Fruit fly (Drosophila melanogaster) whole organism, pupa: ENCODE measurements around the gene fd96Cb.

ENCODE experiments used
- CG10348 ChIP-seq: fragments of 200-800 bp; sonication (Bioruptor generic); IDR thresholded peaks from 2 replicates; pipeline ENCODE4 v1.3.6; 2022; ENCODE audit warnings: missing biosample characterization, missing genetic modification characterization
- CG12605 ChIP-seq: fragments of 200-800 bp; sonication (Bioruptor generic); IDR thresholded peaks from 2 replicates; pipeline ENCODE4 v1.3.6; 2022; ENCODE audit warnings: missing biosample characterization, missing genetic modification characterization
- CG13204 ChIP-seq: fragments of 200-800 bp; sonication (Bioruptor generic); optimal IDR thresholded peaks from 2 replicates; lab custom pipeline; 2018; ENCODE audit warnings: missing biosample characterization, mild to moderate bottlenecking, missing genetic modification characterization, moderate library complexity
- CG14655 ChIP-seq: fragments of 200-800 bp; sonication (Bioruptor generic); optimal IDR thresholded peaks from 3 replicates; lab custom pipeline; 2017; ENCODE audit warnings: mild to moderate bottlenecking, missing biosample characterization, missing genetic modification reagents, missing genetic modification characterization
- CG15710 ChIP-seq: fragments of 200-800 bp; sonication (Bioruptor generic); optimal IDR thresholded peaks from 2 replicates; lab custom pipeline; 2018; ENCODE audit warnings: missing biosample characterization, mild to moderate bottlenecking, missing genetic modification characterization, moderate library complexity
- CG17806 ChIP-seq: fragments of 200-800 bp; sonication (Bioruptor generic); optimal IDR thresholded peaks from 2 replicates; lab custom pipeline; 2018; ENCODE audit warnings: missing biosample characterization, mild to moderate bottlenecking, missing genetic modification characterization, moderate library complexity
- CG32121 ChIP-seq: fragments of 200-800 bp; sonication (Bioruptor generic); IDR thresholded peaks from 2 replicates; pipeline ENCODE4 v1.3.6; 2022; ENCODE audit warnings: missing biosample characterization, missing genetic modification characterization
- CG34367 ChIP-seq: fragments of 200-800 bp; sonication (Bioruptor generic); optimal IDR thresholded peaks from 2 replicates; lab custom pipeline; 2018; ENCODE audit warnings: missing biosample characterization, mild to moderate bottlenecking, missing genetic modification characterization
- CG4496 ChIP-seq: fragments of 200-800 bp; sonication (Bioruptor generic); IDR thresholded peaks from 3 replicates; pipeline ENCODE4 v1.3.6; 2022; ENCODE audit warnings: missing biosample characterization, missing genetic modification characterization
- CG8159 ChIP-seq: fragments of 200-800 bp; sonication (Bioruptor generic); optimal IDR thresholded peaks from 3 replicates; lab custom pipeline; 2018; ENCODE audit warnings: missing biosample characterization, mild to moderate bottlenecking, missing genetic modification characterization, moderate library complexity
- CG8301 ChIP-seq: fragments of 200-800 bp; sonication (Bioruptor generic); optimal IDR thresholded peaks from 2 replicates; lab custom pipeline; 2018; ENCODE audit warnings: missing biosample characterization, mild to moderate bottlenecking, missing genetic modification characterization
- CG9948 ChIP-seq: fragments of 200-800 bp; sonication (Bioruptor generic); optimal IDR thresholded peaks from 2 replicates; lab custom pipeline; 2018; ENCODE audit warnings: missing biosample characterization, mild to moderate bottlenecking, missing genetic modification characterization, moderate library complexity
- D1 ChIP-seq: fragments of 200-800 bp; sonication (Bioruptor generic); optimal IDR thresholded peaks from 2 replicates; lab custom pipeline; 2018; ENCODE audit warnings: missing biosample characterization, mild to moderate bottlenecking, missing genetic modification characterization, moderate library complexity
- EcR ChIP-seq: fragments of 200-800 bp; sonication (Bioruptor generic); optimal IDR thresholded peaks from 3 replicates; lab custom pipeline; 2019; ENCODE audit warnings: missing biosample characterization, missing genetic modification characterization, mild to moderate bottlenecking, moderate library complexity, missing genetic modification reagents
- Ets98B ChIP-seq: fragments of 200-800 bp; sonication (Bioruptor generic); IDR thresholded peaks from 2 replicates; pipeline ENCODE4 v1.3.6; 2022; ENCODE audit warnings: missing biosample characterization, missing genetic modification characterization
- Pif1A ChIP-seq: fragments of 200-800 bp; sonication (Bioruptor generic); optimal IDR thresholded peaks from 3 replicates; lab custom pipeline; 2016; ENCODE audit warnings: missing biosample characterization, missing genetic modification characterization
- Pif1B ChIP-seq: fragments of 200-800 bp; sonication (Bioruptor generic); optimal IDR thresholded peaks from 3 replicates; lab custom pipeline; 2016; ENCODE audit warnings: missing biosample characterization, missing genetic modification characterization
- Snoo ChIP-seq: fragments of 200-800 bp; sonication (Bioruptor generic); optimal IDR thresholded peaks from 3 replicates; lab custom pipeline; 2017; ENCODE audit warnings: missing biosample characterization, mild to moderate bottlenecking, missing genetic modification characterization, inconsistent platforms
- fd96Ca ChIP-seq: fragments of 200-800 bp; sonication (Bioruptor generic); IDR thresholded peaks from 3 replicates; pipeline ENCODE4 v1.3.6; 2022; ENCODE audit warnings: missing biosample characterization, missing genetic modification characterization
- gl ChIP-seq: fragments of 200-800 bp; sonication (Bioruptor generic); optimal IDR thresholded peaks from 2 replicates; lab custom pipeline; 2018; ENCODE audit warnings: missing biosample characterization, mild to moderate bottlenecking, missing genetic modification characterization
- rn ChIP-seq: fragments of 200-800 bp; sonication (Bioruptor generic); IDR thresholded peaks from 2 replicates; pipeline ENCODE4 v1.3.6; 2022; ENCODE audit warnings: missing biosample characterization, missing genetic modification characterization

The fd96Cb gene

DNA sequence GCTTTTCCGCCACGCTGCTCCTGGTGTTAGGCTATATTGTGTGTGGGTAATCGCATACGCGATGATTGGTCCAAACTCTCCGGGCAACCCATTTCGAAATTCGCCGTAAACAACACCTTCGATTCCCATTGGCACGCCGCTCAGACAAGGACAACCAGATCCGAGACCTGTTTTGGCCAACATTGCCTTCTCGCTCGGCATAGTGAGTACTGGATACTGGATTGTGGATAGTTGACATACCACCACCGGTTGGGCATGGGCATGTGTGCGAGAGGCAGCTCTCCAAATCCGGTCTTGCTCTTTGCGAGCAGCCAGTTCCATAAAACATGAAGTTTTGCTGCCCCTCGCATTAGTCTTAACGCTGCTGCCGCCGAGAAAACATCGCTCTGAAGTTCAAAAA is at the start of gene fd96Cb:
Gene fd96Cb, plus strand, starts transcription at position 374 of the 400 bp plus-strand sequence.
- TF ChIP-seq Pif1B (GFP tag; lab: Kevin White, UChicago), result no peak
- TF ChIP-seq CG10348, result no peak
- TF ChIP-seq CG34367, result no peak
- TF ChIP-seq gl (tag; lab: Kevin White, UChicago), result no peak
- TF ChIP-seq fd96Ca (GFP tag; lab: Robert Waterston, UW), result no peak
- TF ChIP-seq CG17806 (tag; lab: Kevin White, UChicago), result no peak
- TF ChIP-seq CG8301 (tag; lab: Kevin White, UChicago), result no peak
- no peak; the same call in 2 of the 3 replicates for TF ChIP-seq CG4496
- TF ChIP-seq CG12605, result no peak
- TF ChIP-seq Ets98B, result no peak
- TF ChIP-seq rn (GFP tag; lab: Robert Waterston, UW), result no peak
- TF ChIP-seq CG13204 (GFP tag; lab: Kevin White, UChicago), result no peak
- no peak for TF ChIP-seq CG8159 (tag; lab: Kevin White, UChicago)
- TF ChIP-seq Snoo (tag; lab: Kevin White, UChicago), result no peak
- no peak for TF ChIP-seq D1 (tag; lab: Kevin White, UChicago)

DNA sequence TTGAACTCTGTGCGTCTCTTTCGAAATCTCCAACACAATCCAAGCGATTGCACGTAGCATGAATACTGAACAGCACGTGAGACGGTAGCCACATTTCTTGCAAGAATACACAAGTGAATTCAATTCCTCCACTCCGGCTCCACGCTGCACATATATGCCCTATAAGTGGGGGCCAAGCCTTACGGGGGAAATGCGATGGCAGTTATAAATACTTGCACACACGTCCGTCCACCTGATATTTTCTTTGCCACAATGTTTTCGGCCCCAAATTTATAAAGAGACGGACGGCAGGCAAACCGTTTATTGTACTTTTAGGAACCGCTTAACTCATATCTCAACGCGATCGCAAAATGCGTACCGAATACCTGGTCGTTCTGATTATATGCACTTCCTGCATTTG is 48.8 kb upstream of the fd96Cb start, which contains the start of gene CG11786:
Gene CG11786, plus strand, starts transcription at position 301 of the 400 bp plus-strand sequence.
- TF ChIP-seq Pif1A (no peak), CG10348 (no peak), CG12605 (no peak)

DNA sequence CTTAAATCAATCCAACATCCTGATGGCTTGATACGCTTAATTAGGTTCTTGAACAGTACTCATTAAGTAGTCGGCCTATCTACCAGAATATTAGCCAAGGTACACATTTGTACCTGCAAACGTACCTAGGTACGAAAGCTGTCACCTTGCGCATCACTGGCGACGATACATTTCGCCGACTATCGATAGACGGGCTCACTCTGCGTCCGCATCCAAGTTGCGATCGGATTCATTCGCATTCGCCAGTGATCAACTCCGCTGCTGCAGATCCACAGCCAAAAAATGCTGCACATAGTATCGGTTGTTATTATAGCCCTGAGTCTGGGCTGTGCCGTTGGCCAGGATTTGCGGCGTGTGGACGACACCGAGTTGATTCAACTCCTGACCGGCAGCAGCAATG is 47.3 kb upstream of the fd96Cb start, which contains the start of gene CG11790:
Gene CG11790, plus strand, starts transcription at position 203 of the 400 bp plus-strand sequence.
- peak; percentile 15; the same call in 1 of the 2 replicates for TF ChIP-seq CG32121
- no peak for TF ChIP-seq D1 (tag; lab: Kevin White, UChicago)
- TF ChIP-seq CG4496, result 0 out of 3 replicates have a peak, but pooled peaks have one; percentile 31
- TF ChIP-seq, all 21 proteins: peak for 2

DNA sequence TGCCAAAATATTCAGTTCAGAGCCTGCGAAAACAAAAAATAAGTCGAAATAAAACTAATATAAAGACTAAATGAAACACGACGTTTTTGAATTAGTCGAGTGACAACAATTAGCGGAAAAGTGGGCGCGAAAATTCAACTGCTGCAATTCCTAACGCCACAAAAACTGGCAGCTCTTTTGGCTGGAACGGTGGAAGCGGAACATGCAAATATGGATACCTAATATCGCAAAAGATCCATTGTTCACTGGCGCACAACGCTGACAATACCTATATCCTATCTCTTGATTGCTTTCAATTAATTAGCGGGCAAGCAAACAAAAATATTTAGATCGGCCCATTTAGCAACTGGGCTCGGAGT is 45.5 kb upstream of the fd96Cb start, which contains the start of gene CG11791:
Gene CG11791, plus strand, starts transcription at position 234 of the 359 bp plus-strand sequence.
- no peak for TF ChIP-seq CG14655 (GFP tag; lab: Kevin White, UChicago)
- TF ChIP-seq CG8159 (tag; lab: Kevin White, UChicago), result no peak
- no peak for TF ChIP-seq CG32121
- TF ChIP-seq rn (GFP tag; lab: Robert Waterston, UW), result no peak
- TF ChIP-seq Pif1A, result no peak
- TF ChIP-seq CG12605, result no peak
- no peak for TF ChIP-seq Ets98B
- TF ChIP-seq Snoo (tag; lab: Kevin White, UChicago), result no peak
- TF ChIP-seq CG13204 (GFP tag; lab: Kevin White, UChicago), result no peak
- TF ChIP-seq CG4496, result no peak

DNA sequence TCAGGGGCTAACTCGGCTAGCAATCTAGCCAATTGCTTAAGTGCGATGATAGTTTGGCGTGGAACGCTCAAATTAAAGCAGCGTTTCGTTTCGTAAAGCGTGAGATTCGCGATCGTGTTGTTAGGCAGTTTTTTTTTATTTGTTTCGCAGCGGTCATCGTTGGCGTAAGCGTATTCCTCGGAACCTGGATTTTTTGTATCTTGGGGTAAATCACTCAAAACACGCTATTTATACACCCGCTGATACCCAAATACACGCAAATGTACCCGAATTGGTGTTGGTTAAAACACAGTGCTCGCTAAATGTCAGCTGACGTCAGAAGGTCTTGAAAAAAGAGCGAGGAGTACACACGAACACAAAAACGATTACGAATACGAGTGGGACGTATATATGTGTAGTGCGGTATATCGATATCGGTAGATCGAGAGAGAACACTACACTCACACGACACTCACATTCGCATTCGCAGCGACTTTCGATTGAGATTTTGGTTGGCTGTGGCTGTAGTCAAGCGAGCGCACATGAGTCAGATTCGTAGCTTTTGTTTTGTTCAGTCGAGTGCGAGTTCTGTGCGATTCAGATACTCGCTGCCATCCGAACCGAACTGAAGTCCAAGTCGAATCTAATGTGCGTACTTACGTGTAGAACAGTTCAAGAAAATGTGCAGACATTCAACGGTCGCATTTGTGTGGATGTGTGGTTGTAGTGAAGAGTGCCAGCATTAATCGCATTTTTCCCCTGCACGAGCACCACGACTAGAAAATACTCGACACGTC is 44.9 kb upstream of the fd96Cb start:
- TF ChIP-seq rn (GFP tag; lab: Robert Waterston, UW), result no peak
- TF ChIP-seq CG15710 (tag; lab: Kevin White, UChicago), result peak; percentile 11
- peak; percentile 5 for TF ChIP-seq CG8301 (tag; lab: Kevin White, UChicago)
- no peak for TF ChIP-seq Pif1A
- TF ChIP-seq Pif1B (GFP tag; lab: Kevin White, UChicago), result peak; percentile 59
- TF ChIP-seq Snoo (tag; lab: Kevin White, UChicago), result peak; percentile 39
- TF ChIP-seq D1 (tag; lab: Kevin White, UChicago), result no peak
- TF ChIP-seq CG32121, result no peak
- TF ChIP-seq CG34367, result no peak
- TF ChIP-seq EcR (GFP tag; lab: Kevin White, UChicago), result peak; percentile 72
- TF ChIP-seq fd96Ca (GFP tag; lab: Robert Waterston, UW), result no peak
- TF ChIP-seq CG14655 (GFP tag; lab: Kevin White, UChicago), result no peak
- no peak for TF ChIP-seq CG4496
- TF ChIP-seq Ets98B, result no peak
- TF ChIP-seq CG12605, result no peak
- TF ChIP-seq gl (tag; lab: Kevin White, UChicago), result peak; percentile 44
- no peak for TF ChIP-seq CG9948 (tag; lab: Kevin White, UChicago)
- no peak for TF ChIP-seq CG10348
- TF ChIP-seq CG17806 (tag; lab: Kevin White, UChicago), result peak; percentile 13
- TF ChIP-seq CG8159 (tag; lab: Kevin White, UChicago), result no peak
- no peak for TF ChIP-seq CG13204 (GFP tag; lab: Kevin White, UChicago)
- TF ChIP-seq, all 21 proteins: peak for 7

DNA sequence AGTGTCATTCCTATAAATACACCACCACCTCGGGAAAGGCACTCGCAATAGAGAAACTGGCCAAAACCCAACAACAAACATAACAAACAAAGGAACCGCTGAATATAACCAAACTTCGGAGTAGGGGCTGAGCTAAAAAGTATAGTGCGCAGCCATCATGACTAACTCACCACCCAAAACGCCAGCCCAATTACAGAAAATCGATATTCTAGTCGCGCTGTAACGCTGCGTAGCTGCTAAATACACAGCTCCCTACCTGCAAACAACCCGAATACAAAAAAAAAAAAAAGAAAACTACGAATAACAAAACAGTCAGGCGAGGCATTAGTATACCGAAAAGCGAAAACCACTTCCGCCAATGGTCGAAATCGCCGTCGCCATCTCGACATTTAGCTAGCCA is 44.2 kb upstream of the fd96Cb start:
- TF ChIP-seq CG15710 (tag; lab: Kevin White, UChicago) (no peak), Pif1A (no peak), CG32121 (no peak), CG10348 (no peak)

DNA sequence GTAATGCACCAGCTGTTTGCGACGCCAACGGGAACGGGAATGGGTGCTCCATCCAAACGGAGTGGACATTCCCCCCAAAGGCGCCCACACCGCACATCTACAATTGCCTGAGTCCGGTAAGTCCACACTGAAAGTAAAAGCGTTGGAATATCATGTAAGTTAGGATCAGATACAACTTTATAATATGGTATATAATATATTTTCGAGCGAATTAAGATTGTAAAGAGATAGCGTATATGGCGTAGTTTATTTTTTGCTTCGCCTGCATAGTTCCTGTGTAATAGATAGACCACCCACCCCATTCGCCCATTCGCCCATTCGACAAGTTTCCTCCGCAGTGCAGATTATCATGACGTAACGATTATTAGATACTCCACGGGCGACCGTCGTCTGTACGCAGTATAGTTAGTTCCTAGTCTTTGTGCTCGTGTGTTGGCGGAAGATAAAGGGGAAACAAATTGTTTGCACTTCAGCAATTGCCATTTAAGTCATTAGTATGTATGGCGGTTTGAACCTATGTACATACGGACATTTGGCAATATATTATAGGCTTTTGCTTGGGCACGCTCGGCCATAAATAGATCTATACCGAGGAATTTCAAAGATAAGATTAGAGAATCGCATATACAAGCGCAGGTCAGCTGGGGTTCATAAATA is 43.2 kb upstream of the fd96Cb start:
- peak; percentile 80 for TF ChIP-seq Ets98B
- TF ChIP-seq rn (GFP tag; lab: Robert Waterston, UW), result no peak
- peak; percentile 27 for TF ChIP-seq Pif1B (GFP tag; lab: Kevin White, UChicago)
- no peak for TF ChIP-seq CG12605
- TF ChIP-seq CG4496, result peak; percentile 72; the same call in 2 of the 3 replicates
- TF ChIP-seq Pif1A, result no peak
- TF ChIP-seq CG8301 (tag; lab: Kevin White, UChicago), result peak; percentile 56
- TF ChIP-seq CG32121, result peak; percentile 73
- TF ChIP-seq Snoo (tag; lab: Kevin White, UChicago), result no peak
